Worm (Caenorhabditis elegans) whole organism, L1 larva: ENCODE data around the gene srx-87.

Experiments
- C04F5.9 ChIP-seq: sonication (generic microtip); optimal IDR thresholded peaks from 2 replicates; lab custom pipeline; 2016; ENCODE audit warnings: missing genetic modification characterization, missing compliant biosample characterization
- C16A3.4 ChIP-seq: fragments of 150-350 bp; optimal IDR thresholded peaks from 2 replicates; lab custom pipeline; 2014; ENCODE audit warnings: missing biosample characterization, missing genetic modification characterization
- C34B4.2 ChIP-seq: sonication (generic microtip); optimal IDR thresholded peaks from 2 replicates; lab custom pipeline; 2017; ENCODE audit warnings: mild to moderate bottlenecking, missing genetic modification characterization, missing compliant biosample characterization
- F16B12.6 ChIP-seq: fragments of 150-350 bp; optimal IDR thresholded peaks from 2 replicates; lab custom pipeline; 2014; ENCODE audit warnings: missing biosample characterization, missing genetic modification characterization
- Y116A8C.19 ChIP-seq: sonication (generic microtip); optimal IDR thresholded peaks from 2 replicates; lab custom pipeline; 2016; ENCODE audit warnings: missing compliant biosample characterization, missing genetic modification characterization, borderline replicate concordance
- aha-1 ChIP-seq: fragments of 150-350 bp; optimal IDR thresholded peaks from 2 replicates; lab custom pipeline; 2014; ENCODE audit warnings: missing biosample characterization, missing genetic modification characterization
- aly-2 ChIP-seq: fragments of 150-350 bp; optimal IDR thresholded peaks from 2 replicates; lab custom pipeline; 2014; ENCODE audit warnings: missing biosample characterization, missing genetic modification characterization
- ceh-63 ChIP-seq: fragments of 200-800 bp; sonication (Bioruptor generic); optimal IDR thresholded peaks from 2 replicates; lab custom pipeline; 2018; ENCODE audit warnings: mild to moderate bottlenecking, missing genetic modification characterization, missing compliant biosample characterization
- ces-1 ChIP-seq: fragments of 150-350 bp; optimal IDR thresholded peaks from 2 replicates; lab custom pipeline; 2014; ENCODE audit warnings: missing biosample characterization, missing genetic modification reagents, missing genetic modification characterization
- dpl-1 ChIP-seq, 3 experiments: fragments of 150-350 bp in 2 of 3; sonication (generic microtip) in 1 of 3; optimal IDR thresholded peaks; 2 replicates each; lab custom pipeline; 2014 to 2017; ENCODE audit warnings: missing biosample characterization in 3 of 3, missing genetic modification characterization in 3 of 3, missing genetic modification reagents in 3 of 3
- dsc-1 ChIP-seq: sonication (generic microtip); optimal IDR thresholded peaks from 2 replicates; lab custom pipeline; 2016; ENCODE audit warnings: mild to moderate bottlenecking, missing genetic modification characterization, missing compliant biosample characterization
- efl-1 ChIP-seq, 4 experiments: fragments of 150-350 bp; optimal IDR thresholded peaks in 3 of 4; peaks in 1 of 4; 1 replicate in 1 of 4; 2 replicates in 3 of 4; lab custom pipeline; 2014; ENCODE audit warnings: missing biosample characterization in 2 of 4, missing genetic modification characterization in 2 of 4, missing genetic modification reagents in 2 of 4
- efl-3 ChIP-seq: fragments of 200-800 bp; sonication (Bioruptor generic); optimal IDR thresholded peaks from 2 replicates; lab custom pipeline; 2018; ENCODE audit warnings: mild to moderate bottlenecking, missing genetic modification characterization, missing compliant biosample characterization
- egl-13 ChIP-seq: sonication (generic microtip); optimal IDR thresholded peaks from 2 replicates; lab custom pipeline; 2016; ENCODE audit warnings: missing genotype, missing genetic modification reagents, missing genetic modification characterization, missing compliant biosample characterization
- egl-27 ChIP-seq, 2 experiments: fragments of 150-350 bp in 1 of 2; sonication (generic microtip); optimal IDR thresholded peaks; 3 replicates each; lab custom pipeline; 2017 to 2018; ENCODE audit warnings: missing biosample characterization in 2 of 2, missing genetic modification characterization in 2 of 2, missing genetic modification reagents in 2 of 2
- elt-3 ChIP-seq, 6 experiments: fragments of 150-350 bp in 1 of 6; sonication (generic microtip); optimal IDR thresholded peaks; 2 replicates each; lab custom pipeline; 2017 to 2018; ENCODE audit warnings: missing biosample characterization in 6 of 6, missing genetic modification characterization in 6 of 6, inconsistent platforms in 1 of 6
- ets-5 ChIP-seq: fragments of 200-800 bp; sonication (Bioruptor generic); IDR thresholded peaks from 2 replicates; pipeline ENCODE4 v1.3.6; 2022; ENCODE audit warnings: missing genetic modification characterization, missing compliant biosample characterization
- fkh-4 ChIP-seq: sonication (generic microtip); optimal IDR thresholded peaks from 2 replicates; lab custom pipeline; 2016; ENCODE audit warnings: missing compliant biosample characterization, missing genetic modification characterization, borderline replicate concordance
- fos-1 ChIP-seq: fragments of 150-350 bp; optimal IDR thresholded peaks from 2 replicates; lab custom pipeline; 2014; ENCODE audit warnings: missing biosample characterization, missing genetic modification characterization
- hlh-17 ChIP-seq: fragments of 200-800 bp; sonication (Bioruptor generic); optimal IDR thresholded peaks from 2 replicates; lab custom pipeline; 2018; ENCODE audit warnings: missing genetic modification characterization, mild to moderate bottlenecking, missing compliant biosample characterization, moderate library complexity, borderline replicate concordance
- hlh-4 ChIP-seq: sonication (generic microtip); optimal IDR thresholded peaks from 2 replicates; lab custom pipeline; 2016; ENCODE audit warnings: mild to moderate bottlenecking, missing genetic modification characterization, missing compliant biosample characterization
- irx-1 ChIP-seq: sonication (generic microtip); optimal IDR thresholded peaks from 2 replicates; lab custom pipeline; 2016; ENCODE audit warnings: missing genetic modification characterization, missing compliant biosample characterization
- isw-1 ChIP-seq: fragments of 200-800 bp; sonication (Bioruptor generic); IDR thresholded peaks from 2 replicates; pipeline ENCODE4 v1.3.6; 2022; ENCODE audit warnings: missing genetic modification characterization, missing compliant biosample characterization
- lin-15B ChIP-seq: fragments of 150-350 bp; sonication (generic microtip); optimal IDR thresholded peaks from 3 replicates; lab custom pipeline; 2014; ENCODE audit warnings: missing biosample characterization, missing genetic modification characterization
- lin-35 ChIP-seq, 2 experiments: fragments of 150-350 bp; optimal IDR thresholded peaks; 2 replicates each; lab custom pipeline; 2014; ENCODE audit warnings: missing biosample characterization in 2 of 2, missing genetic modification characterization in 2 of 2, missing genetic modification reagents in 2 of 2
- lir-3 ChIP-seq: sonication (generic microtip); optimal IDR thresholded peaks from 2 replicates; lab custom pipeline; 2016; ENCODE audit warnings: mild to moderate bottlenecking, missing genetic modification characterization, moderate library complexity, missing compliant biosample characterization; ENCODE audit not compliant: poor library complexity
- lsy-2 ChIP-seq, 2 experiments: fragments of 150-350 bp; optimal IDR thresholded peaks; 2 replicates each; lab custom pipeline; 2014; ENCODE audit warnings: missing biosample characterization in 2 of 2, missing genetic modification characterization in 2 of 2
- mab-9 ChIP-seq: fragments of 200-800 bp; sonication (Bioruptor generic); IDR thresholded peaks from 2 replicates; pipeline ENCODE4 v1.3.6; 2022; ENCODE audit warnings: missing genetic modification reagents, missing genetic modification characterization, missing compliant biosample characterization
- mdl-1 ChIP-seq, 2 experiments: fragments of 150-350 bp; optimal IDR thresholded peaks; 2 replicates each; lab custom pipeline; 2014 to 2017; ENCODE audit warnings: missing biosample characterization in 2 of 2, missing genetic modification characterization in 2 of 2, inconsistent platforms in 1 of 2
- mef-2 ChIP-seq: fragments of 150-350 bp; optimal IDR thresholded peaks from 2 replicates; lab custom pipeline; 2014; ENCODE audit warnings: missing biosample characterization, missing genetic modification characterization
- mep-1 ChIP-seq: fragments of 150-350 bp; optimal IDR thresholded peaks from 2 replicates; lab custom pipeline; 2014; ENCODE audit warnings: missing biosample characterization, missing genetic modification characterization
- nhr-12 ChIP-seq: sonication (generic microtip); optimal IDR thresholded peaks from 2 replicates; lab custom pipeline; 2017; ENCODE audit warnings: missing biosample characterization, missing genetic modification characterization
- nhr-19 ChIP-seq: fragments of 200-800 bp; sonication (Bioruptor generic); conservative IDR thresholded peaks from 2 replicates; pipeline ENCODE4 v1.3.6; 2022; ENCODE audit warnings: missing genetic modification characterization, missing compliant biosample characterization
- nhr-28 ChIP-seq: fragments of 150-350 bp; optimal IDR thresholded peaks from 2 replicates; lab custom pipeline; 2014; ENCODE audit warnings: missing biosample characterization, missing genetic modification characterization
- nhr-71 ChIP-seq: sonication (generic microtip); optimal IDR thresholded peaks from 2 replicates; lab custom pipeline; 2016; ENCODE audit warnings: mild to moderate bottlenecking, missing genetic modification characterization, moderate library complexity, missing compliant biosample characterization
- nhr-77 ChIP-seq: fragments of 150-350 bp; optimal IDR thresholded peaks from 2 replicates; lab custom pipeline; 2014; ENCODE audit warnings: missing biosample characterization, missing genetic modification characterization
- nhr-85 ChIP-seq: sonication (generic microtip); peaks from one replicate; lab custom pipeline; 2016; ENCODE audit warnings: missing genetic modification characterization, inconsistent platforms, missing compliant biosample characterization
- nhr-90 ChIP-seq: sonication (generic microtip); optimal IDR thresholded peaks from 2 replicates; lab custom pipeline; 2016; ENCODE audit warnings: mild to moderate bottlenecking, missing genetic modification characterization, missing compliant biosample characterization; ENCODE audit not compliant: poor library complexity
- pag-3 ChIP-seq: sonication (generic microtip); optimal IDR thresholded peaks from 2 replicates; lab custom pipeline; 2017; ENCODE audit warnings: missing genetic modification characterization, mild to moderate bottlenecking, missing compliant biosample characterization, antibody characterized with exemption, borderline replicate concordance; ENCODE audit not compliant: insufficient read depth
- pqm-1 ChIP-seq: sonication (generic microtip); optimal IDR thresholded peaks from 3 replicates; lab custom pipeline; 2017; ENCODE audit warnings: missing biosample characterization, missing genetic modification characterization
- rnt-1 ChIP-seq: sonication (generic microtip); optimal IDR thresholded peaks from 2 replicates; lab custom pipeline; 2016; ENCODE audit warnings: mild to moderate bottlenecking, missing genetic modification characterization, moderate library complexity, missing compliant biosample characterization
- sup-37 ChIP-seq: fragments of 200-800 bp; sonication (Bioruptor generic); optimal IDR thresholded peaks from 2 replicates; lab custom pipeline; 2018; ENCODE audit warnings: mild to moderate bottlenecking, missing genetic modification characterization, missing compliant biosample characterization
- swsn-7 ChIP-seq: sonication (generic microtip); optimal IDR thresholded peaks from 2 replicates; lab custom pipeline; 2016; ENCODE audit warnings: missing genetic modification characterization, missing compliant biosample characterization
- tlp-1 ChIP-seq: fragments of 150-350 bp; optimal IDR thresholded peaks from 2 replicates; lab custom pipeline; 2014; ENCODE audit warnings: missing biosample characterization, missing genetic modification characterization
- unc-62 ChIP-seq: fragments of 150-350 bp; optimal IDR thresholded peaks from 2 replicates; lab custom pipeline; 2014; ENCODE audit warnings: missing biosample characterization, missing genetic modification reagents, missing genetic modification characterization
- unc-86 ChIP-seq: sonication (generic microtip); optimal IDR thresholded peaks from 2 replicates; lab custom pipeline; 2016; ENCODE audit warnings: missing genetic modification characterization, missing compliant biosample characterization
- xbp-1 ChIP-seq: sonication (generic microtip); optimal IDR thresholded peaks from 2 replicates; lab custom pipeline; 2016; ENCODE audit warnings: missing genetic modification characterization, missing compliant biosample characterization
- zag-1 ChIP-seq: fragments of 150-350 bp; optimal IDR thresholded peaks from 2 replicates; lab custom pipeline; 2014; ENCODE audit warnings: missing biosample characterization, missing genetic modification characterization
- zip-4 ChIP-seq: fragments of 200-800 bp; sonication (Bioruptor generic); optimal IDR thresholded peaks from 2 replicates; lab custom pipeline; 2018; ENCODE audit warnings: mild to moderate bottlenecking, missing genetic modification characterization, moderate library complexity, missing compliant biosample characterization
- ztf-11 ChIP-seq, 2 experiments: sonication (generic microtip); optimal IDR thresholded peaks; 2 replicates each; lab custom pipeline; 2016 to 2017; ENCODE audit warnings: missing genetic modification characterization in 2 of 2, missing biosample characterization in 1 of 2, missing compliant biosample characterization in 1 of 2
- ztf-4 ChIP-seq: fragments of 150-350 bp; optimal IDR thresholded peaks from 2 replicates; lab custom pipeline; 2014; ENCODE audit warnings: missing biosample characterization, missing genetic modification characterization

Gene srx-87

DNA sequence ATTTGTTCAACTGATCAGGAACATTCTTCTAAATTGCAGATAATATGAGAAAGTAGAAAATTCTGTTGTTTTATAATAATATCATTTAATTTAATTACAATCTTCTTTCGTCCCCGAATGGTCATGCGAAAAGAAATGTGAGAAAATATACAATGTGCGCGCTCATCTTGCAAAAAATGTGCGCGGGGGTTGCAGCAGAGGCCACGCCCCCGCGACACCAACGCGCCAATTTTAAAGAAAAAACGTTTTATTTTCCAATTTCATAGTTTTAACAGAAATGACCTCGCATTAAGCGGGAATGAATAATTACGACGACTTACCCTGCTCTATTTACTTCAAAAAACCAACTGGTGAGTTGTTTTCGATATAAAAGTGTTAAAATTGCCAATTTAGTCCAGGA, 45.8 kb downstream of the srx-87 start, which contains the start of gene sas-5 (continued):
- no peak for TF ChIP-seq mab-9
- no peak for TF ChIP-seq ces-1 (GFP tag; lab: Kevin White, UChicago)
- peak; percentile 4 for TF ChIP-seq C04F5.9 (tag; lab: Kevin White, UChicago)
- TF ChIP-seq zip-4 (GFP tag; lab: Kevin White, UChicago): peak; percentile 41
- TF ChIP-seq C34B4.2 (tag; lab: Kevin White, UChicago): no peak
- TF ChIP-seq irx-1 (tag; lab: Kevin White, UChicago): peak; percentile 59
- peak; percentile 86 for TF ChIP-seq nhr-90
- peak; percentile 75 to 76 for TF ChIP-seq lsy-2 (tag; optimal IDR thresholded peaks at IDR 0.05; lab: Kevin White, UChicago)
- TF ChIP-seq nhr-12: no peak
- TF ChIP-seq egl-13 (tag; lab: Kevin White, UChicago): peak; percentile 49
- no peak for TF ChIP-seq fos-1 (tag; lab: Kevin White, UChicago)
- TF ChIP-seq ets-5 (GFP tag; lab: Robert Waterston, UW): no peak
- TF ChIP-seq F16B12.6 (tag; lab: Kevin White, UChicago): peak; percentile 37
- TF ChIP-seq nhr-85 (tag; lab: Kevin White, UChicago): peak; percentile 89
- no peak for TF ChIP-seq pqm-1 (tag; lab: Kevin White, UChicago)
- TF ChIP-seq nhr-28 (tag; lab: Kevin White, UChicago): no peak
- no peak for TF ChIP-seq unc-62 (GFP tag; lab: Kevin White, UChicago)
- TF ChIP-seq hlh-17 (GFP tag; lab: Kevin White, UChicago): no peak
- TF ChIP-seq xbp-1 (tag; lab: Kevin White, UChicago): peak; percentile 80
- peak; percentile 72 for TF ChIP-seq unc-86 (tag; lab: Kevin White, UChicago)
- peak; percentile 82 for TF ChIP-seq nhr-19 (GFP tag; lab: Robert Waterston, UW)
- TF ChIP-seq ztf-11 (tag; optimal IDR thresholded peaks at IDR 0.05; lab: Kevin White, UChicago): peak in 1 of 2 experiments; percentile 61
- TF ChIP-seq hlh-4 (tag; lab: Kevin White, UChicago): no peak
- no peak for TF ChIP-seq egl-27 (tag; optimal IDR thresholded peaks at IDR 0.05; lab: Kevin White, UChicago)
- TF ChIP-seq ceh-63 (GFP tag; lab: Kevin White, UChicago): no peak
- peak in 1 of 2 experiments; percentile 65 for TF ChIP-seq mdl-1 (tag; optimal IDR thresholded peaks at IDR 0.05; lab: Kevin White, UChicago)
- no peak for TF ChIP-seq zag-1 (tag; lab: Kevin White, UChicago)
- TF ChIP-seq aha-1 (tag; lab: Kevin White, UChicago): no peak
- no peak for TF ChIP-seq fkh-4 (tag; lab: Kevin White, UChicago)
- TF ChIP-seq pag-3 (tag; lab: Kevin White, UChicago): no peak
- peak; percentile 72 for TF ChIP-seq mep-1 (tag; lab: Kevin White, UChicago)
- peak in 2 of 6 experiments; percentile 35 to 83 for TF ChIP-seq elt-3 (tag; optimal IDR thresholded peaks at IDR 0.05; lab: Kevin White, UChicago)
- TF ChIP-seq C16A3.4 (tag; lab: Kevin White, UChicago): peak; percentile 77
- no peak for TF ChIP-seq Y116A8C.19
- TF ChIP-seq efl-1 (optimal IDR thresholded peaks at IDR 0.05; lab: Kevin White, UChicago): peak; percentile 51 to 93
- TF ChIP-seq efl-1 (GFP tag; optimal IDR thresholded peaks at IDR 0.05 in 1 of 2; lab: Kevin White, UChicago): peak; percentile 89 to 99
- TF ChIP-seq rnt-1: peak; percentile 91
- no peak for TF ChIP-seq aly-2 (tag; lab: Kevin White, UChicago)
- peak; percentile 55 for TF ChIP-seq isw-1 (GFP tag; lab: Robert Waterston, UW)
- peak; percentile 79 for TF ChIP-seq dsc-1 (tag; lab: Kevin White, UChicago)
- peak; percentile 85 to 92 (median 90) for TF ChIP-seq dpl-1 (GFP tag; optimal IDR thresholded peaks at IDR 0.05; lab: Kevin White, UChicago)
- no peak for TF ChIP-seq tlp-1 (tag; lab: Kevin White, UChicago)
- TF ChIP-seq lir-3 (tag; lab: Kevin White, UChicago): peak; percentile 51
- no peak for TF ChIP-seq sup-37 (GFP tag; lab: Kevin White, UChicago)
- no peak for TF ChIP-seq efl-3 (GFP tag; lab: Kevin White, UChicago)
- peak; percentile 82 for TF ChIP-seq swsn-7 (tag; lab: Kevin White, UChicago)
- no peak for TF ChIP-seq mef-2 (tag; lab: Kevin White, UChicago)
- TF ChIP-seq nhr-71: peak; percentile 88
- no peak for TF ChIP-seq nhr-77 (tag; lab: Kevin White, UChicago)
- TF ChIP-seq ztf-4: peak; percentile 48
- peak; percentile 68 for TF ChIP-seq lin-15B (tag; lab: Kevin White, UChicago)
- peak; percentile 86 to 95 for TF ChIP-seq lin-35 (GFP tag; optimal IDR thresholded peaks at IDR 0.05; lab: Kevin White, UChicago)
